Fruit fly (Drosophila melanogaster) whole organism, wandering third instar larva: Measurements from ENCODE around the gene crm.

Source experiments
- CG32264 ChIP-seq: fragments of 200-800 bp; sonication (Bioruptor generic); optimal IDR thresholded peaks from 2 replicates; lab custom pipeline; 2016; ENCODE audit warnings: missing biosample characterization, missing genetic modification characterization
- CrebA ChIP-seq: fragments of 200-800 bp; sonication (Bioruptor generic); optimal IDR thresholded peaks from 2 replicates; lab custom pipeline; 2016; ENCODE audit warnings: missing biosample characterization, mild to moderate bottlenecking, missing genetic modification characterization, borderline replicate concordance
- Dif ChIP-seq: fragments of 200-275, 200-300 bp; sonication (Bioruptor generic); optimal IDR thresholded peaks from 2 replicates; lab custom pipeline; 2018; ENCODE audit warnings: missing biosample characterization, missing genetic modification characterization; ENCODE audit not compliant: partially characterized antibody
- GATAd ChIP-seq: sonication (Bioruptor generic); optimal IDR thresholded peaks from 2 replicates; lab custom pipeline; 2016; ENCODE audit warnings: missing biosample characterization, missing genetic modification characterization
- HLH106 ChIP-seq: fragments of 200-800 bp; optimal IDR thresholded peaks from 3 replicates; lab custom pipeline; 2019; ENCODE audit warnings: missing biosample characterization, mild to moderate bottlenecking, missing genetic modification characterization, moderate library complexity
- Hnf4 ChIP-seq: fragments of 200-800 bp; sonication (Bioruptor generic); optimal IDR thresholded peaks from 2 replicates; lab custom pipeline; 2016; ENCODE audit warnings: missing biosample characterization, mild to moderate bottlenecking, missing genetic modification characterization
- Hr83 ChIP-seq: fragments of 200-300 bp; sonication (Bioruptor generic); optimal IDR thresholded peaks from 2 replicates; lab custom pipeline; 2016; ENCODE audit warnings: missing biosample characterization, mild to moderate bottlenecking, missing genetic modification characterization, moderate library complexity; ENCODE audit not compliant: poor library complexity, severe bottlenecking
- Jra ChIP-seq: sonication (Bioruptor generic); optimal IDR thresholded peaks from 2 replicates; lab custom pipeline; 2016; ENCODE audit warnings: missing biosample characterization, missing genetic modification characterization
- Mio ChIP-seq: sonication (Bioruptor generic); optimal IDR thresholded peaks from 2 replicates; lab custom pipeline; 2016; ENCODE audit warnings: missing biosample characterization, missing genetic modification characterization
- Myc ChIP-seq: fragments of >200 bp; optimal IDR thresholded peaks from 2 replicates; lab custom pipeline; 2017
- OdsH ChIP-seq: fragments of 200-800 bp; sonication (Bioruptor generic); optimal IDR thresholded peaks from 2 replicates; lab custom pipeline; 2016; ENCODE audit warnings: missing biosample characterization, mild to moderate bottlenecking, missing genetic modification characterization
- Rel ChIP-seq, 2 experiments: fragments of 200-800 bp; sonication (Bioruptor generic) in 1 of 2; optimal IDR thresholded peaks; 2 replicates in 1 of 2; 3 replicates in 1 of 2; lab custom pipeline; 2016 to 2019; ENCODE audit warnings: mild to moderate bottlenecking in 2 of 2, missing biosample characterization in 2 of 2, missing genetic modification characterization in 2 of 2, moderate library complexity in 1 of 2
- Sp1 ChIP-seq: fragments of 200-800 bp; sonication (Bioruptor generic); optimal IDR thresholded peaks from 3 replicates; lab custom pipeline; 2019; ENCODE audit warnings: missing biosample characterization, mild to moderate bottlenecking, missing genetic modification characterization, moderate library complexity
- Vsx2 ChIP-seq: fragments of 200-300, 225-300 bp; sonication (Bioruptor generic); optimal IDR thresholded peaks from 2 replicates; lab custom pipeline; 2018; ENCODE audit warnings: missing biosample characterization, missing genetic modification characterization; ENCODE audit not compliant: partially characterized antibody
- br ChIP-seq: fragments of 200-800 bp; sonication (Bioruptor generic); optimal IDR thresholded peaks from 2 replicates; lab custom pipeline; 2016; ENCODE audit warnings: missing biosample characterization, missing genetic modification characterization
- brk ChIP-seq: fragments of 200-800 bp; sonication (Bioruptor generic); optimal IDR thresholded peaks from 2 replicates; lab custom pipeline; 2016; ENCODE audit warnings: missing biosample characterization, mild to moderate bottlenecking, missing genetic modification characterization
- dl ChIP-seq, 2 experiments: fragments of 175-275, 200-275 bp in 1 of 2; fragments of 200-275 bp in 1 of 2; sonication (Bioruptor generic); optimal IDR thresholded peaks; lab custom pipeline; 2018; ENCODE audit warnings: mild to moderate bottlenecking in 2 of 2, missing biosample characterization in 2 of 2, missing genetic modification characterization in 2 of 2, moderate library complexity in 2 of 2; ENCODE audit not compliant: partially characterized antibody in 2 of 2, insufficient read depth in 1 of 2
- dmrt93B ChIP-seq: fragments of 200-800 bp; sonication (Bioruptor generic); optimal IDR thresholded peaks from 2 replicates; lab custom pipeline; 2018; ENCODE audit warnings: missing biosample characterization, mild to moderate bottlenecking, missing genetic modification characterization
- ey ChIP-seq: fragments of 200-800 bp; sonication (Bioruptor generic); optimal IDR thresholded peaks from 2 replicates; lab custom pipeline; 2016; ENCODE audit warnings: missing biosample characterization, missing genetic modification characterization
- foxo ChIP-seq, 2 experiments: fragments of 200-800 bp; sonication (Bioruptor generic); optimal IDR thresholded peaks; 2 replicates in 1 of 2; 3 replicates in 1 of 2; lab custom pipeline; 2016 to 2017; ENCODE audit warnings: missing biosample characterization in 2 of 2, missing genetic modification characterization in 2 of 2
- fru ChIP-seq: fragments of 200-800 bp; sonication (Bioruptor generic); optimal IDR thresholded peaks from 3 replicates; lab custom pipeline; 2016; ENCODE audit warnings: missing biosample characterization, mild to moderate bottlenecking, missing genetic modification characterization
- h ChIP-seq: fragments of 200-800 bp; sonication (Bioruptor generic); optimal IDR thresholded peaks from 3 replicates; lab custom pipeline; 2016; ENCODE audit warnings: missing biosample characterization, mild to moderate bottlenecking, missing genetic modification characterization
- jim ChIP-seq: fragments of 175-275, 200-325 bp; sonication (Bioruptor generic); optimal IDR thresholded peaks from 2 replicates; lab custom pipeline; 2016; ENCODE audit warnings: missing biosample characterization, mild to moderate bottlenecking, missing genetic modification characterization
- lola ChIP-seq: fragments of >200 bp; optimal IDR thresholded peaks from 2 replicates; lab custom pipeline; 2017; ENCODE audit warnings: missing biosample characterization, missing genetic modification characterization
- psq ChIP-seq: fragments of 200-800 bp; sonication (Bioruptor generic); optimal IDR thresholded peaks from 3 replicates; lab custom pipeline; 2017; ENCODE audit warnings: missing biosample characterization, mild to moderate bottlenecking, missing genetic modification characterization, moderate library complexity
- rgr ChIP-seq: fragments of 200-800 bp; sonication (Bioruptor generic); optimal IDR thresholded peaks from 3 replicates; lab custom pipeline; 2016; ENCODE audit warnings: missing biosample characterization, mild to moderate bottlenecking, missing genetic modification characterization
- sv ChIP-seq: fragments of 200-800 bp; sonication (Bioruptor generic); optimal IDR thresholded peaks from 3 replicates; lab custom pipeline; 2016; ENCODE audit warnings: missing biosample characterization, missing genetic modification characterization
- tai ChIP-seq: sonication (Bioruptor generic); optimal IDR thresholded peaks from 2 replicates; lab custom pipeline; 2016; ENCODE audit warnings: missing biosample characterization, missing genetic modification characterization
- usp ChIP-seq: fragments of >200 bp; optimal IDR thresholded peaks from 2 replicates; lab custom pipeline; 2017; ENCODE audit warnings: missing biosample characterization, missing genetic modification characterization
- woc ChIP-seq: sonication (Bioruptor generic); optimal IDR thresholded peaks from 2 replicates; lab custom pipeline; 2016; ENCODE audit warnings: missing biosample characterization, mild to moderate bottlenecking, missing genetic modification characterization

Gene crm

dm6 chrX:2727506-2727905 lies 11.1 kb downstream of the crm start, which contains the start of gene dwg:
Gene dwg, plus strand, starts transcription at chrX:2727698.
- TF ChIP-seq fru (GFP tag; lab: Kevin White, UChicago): no peak
- TF ChIP-seq usp (GFP tag; lab: Kevin White, UChicago): no peak
- TF ChIP-seq ey (GFP tag; lab: Kevin White, UChicago): no peak
- TF ChIP-seq Jra (GFP tag; lab: Kevin White, UChicago): no peak
- no peak for TF ChIP-seq woc (GFP tag; lab: Kevin White, UChicago)
- TF ChIP-seq dl (GFP tag; optimal IDR thresholded peaks at IDR 0.05; lab: Kevin White, UChicago; ENCODE audit: insufficient read depth in 1 of 2, partially characterized antibody in 2 of 2): no peak
- TF ChIP-seq h (GFP tag; lab: Kevin White, UChicago): no peak
- no peak for TF ChIP-seq tai (GFP tag; lab: Kevin White, UChicago)
- TF ChIP-seq HLH106 (tag; lab: Kevin White, UChicago): no peak
- no peak for TF ChIP-seq br (GFP tag; lab: Kevin White, UChicago)
- TF ChIP-seq OdsH (GFP tag; lab: Kevin White, UChicago): no peak
- TF ChIP-seq Mio (GFP tag; lab: Kevin White, UChicago): no peak
- TF ChIP-seq CG32264 (GFP tag; lab: Kevin White, UChicago): no peak
- TF ChIP-seq rgr (GFP tag; lab: Kevin White, UChicago): no peak
- no peak for TF ChIP-seq Hnf4 (GFP tag; lab: Kevin White, UChicago)
- no peak for TF ChIP-seq Sp1
- TF ChIP-seq lola (GFP tag; lab: Kevin White, UChicago): no peak
- TF ChIP-seq jim (GFP tag; lab: Kevin White, UChicago): no peak

DNA sequence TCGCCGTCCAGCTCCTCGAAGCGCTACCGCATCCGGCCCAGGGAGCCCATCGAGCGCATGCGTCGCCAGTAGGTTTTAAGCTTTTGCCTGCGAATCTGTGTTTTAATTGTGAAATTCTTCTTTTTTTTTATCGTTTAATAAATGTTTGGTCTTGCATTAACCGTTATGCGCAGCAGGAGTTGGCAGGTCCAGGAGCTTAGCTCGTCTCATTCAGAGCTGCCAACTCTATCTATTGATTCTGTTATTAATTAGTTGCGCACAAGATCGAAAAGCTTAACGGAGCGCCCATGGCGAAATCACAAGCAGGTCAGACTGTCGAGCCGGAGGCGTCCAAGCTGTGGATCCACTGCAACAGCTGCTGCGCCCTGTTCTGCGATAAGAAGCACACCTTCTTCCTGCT lies 12.2 kb downstream of the crm start, which contains the start of gene vilya:
Gene vilya, plus strand, starts transcription at position 259 of the 400 bp plus-strand sequence.
- TF ChIP-seq woc (GFP tag; lab: Kevin White, UChicago): no peak
- TF ChIP-seq CrebA (GFP tag; lab: Kevin White, UChicago): no peak
- TF ChIP-seq Rel (GFP tag; optimal IDR thresholded peaks at IDR 0.05; lab: Kevin White, UChicago): no peak
- no peak for TF ChIP-seq Rel (tag; optimal IDR thresholded peaks at IDR 0.05; lab: Kevin White, UChicago)
- no peak for TF ChIP-seq usp (GFP tag; lab: Kevin White, UChicago)
- no peak for TF ChIP-seq GATAd (GFP tag; lab: Kevin White, UChicago)
- no peak for TF ChIP-seq foxo (GFP tag; optimal IDR thresholded peaks at IDR 0.05; lab: Kevin White, UChicago)
- no peak for TF ChIP-seq brk

DNA sequence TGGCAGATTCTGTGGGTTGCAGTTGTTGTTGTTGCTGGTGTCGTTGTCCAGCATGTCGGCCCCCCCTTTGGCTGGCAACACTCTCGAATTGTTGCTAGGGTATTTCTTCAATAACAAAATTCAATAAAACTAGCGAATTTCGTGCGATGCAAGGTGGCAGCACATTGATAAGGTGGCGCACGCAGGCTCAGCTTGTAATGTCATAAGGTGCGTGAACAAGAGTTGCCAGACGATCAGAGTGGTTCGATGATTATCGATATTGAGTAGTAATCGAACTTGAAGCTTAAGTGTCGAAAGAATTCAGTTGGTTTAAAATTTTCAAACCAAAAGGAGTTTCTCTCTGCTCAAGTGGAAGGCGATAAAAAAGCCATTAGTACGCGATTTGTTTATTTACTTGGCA lies 18.5 kb downstream of the crm start, which contains the start of gene CG2701:
Gene CG2701, minus strand, starts transcription at position 206 of the 400 bp plus-strand sequence.
- TF ChIP-seq Hr83 (GFP tag; lab: Kevin White, UChicago) (peak; percentile 42), usp (GFP tag; lab: Kevin White, UChicago) (no peak), HLH106 (tag; lab: Kevin White, UChicago) (no peak), dmrt93B (GFP tag; lab: Kevin White, UChicago) (no peak), psq (GFP tag; lab: Kevin White, UChicago) (no peak), sv (GFP tag; lab: Kevin White, UChicago) (no peak), lola (GFP tag; lab: Kevin White, UChicago) (no peak)
- TF ChIP-seq, all 38 proteins: peak for 1

DNA sequence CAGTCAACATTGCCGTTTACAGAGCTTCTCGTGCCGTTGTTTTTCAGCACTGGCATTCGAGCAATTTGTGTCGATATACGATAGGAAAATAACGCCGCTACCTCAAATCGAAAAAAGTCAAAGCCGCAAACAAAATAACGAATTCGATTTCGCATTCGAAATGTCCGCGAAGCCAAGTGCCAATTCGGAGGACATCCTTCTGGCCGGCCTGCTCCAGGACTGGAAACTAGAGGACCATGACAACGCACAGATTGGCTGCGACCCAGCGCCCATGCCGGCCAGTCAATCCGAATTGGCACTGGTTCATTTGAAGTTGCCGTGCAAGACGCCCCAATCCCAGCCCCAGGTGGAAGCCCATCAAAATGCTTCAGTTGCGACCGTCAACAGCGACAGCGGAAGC lies 23.8 kb downstream of the crm start:
- TF ChIP-seq Vsx2 (GFP tag; lab: Kevin White, UChicago): peak; percentile 96
- TF ChIP-seq rgr (GFP tag; lab: Kevin White, UChicago): no peak
- TF ChIP-seq HLH106 (tag; lab: Kevin White, UChicago): peak; percentile 14
- TF ChIP-seq Dif (GFP tag; lab: Kevin White, UChicago): peak; percentile 84
- TF ChIP-seq, all 38 proteins: peak for 3

- TF ChIP-seq rgr (GFP tag; lab: Kevin White, UChicago) (peak; percentile 9), Vsx2 (GFP tag; lab: Kevin White, UChicago) (no peak), Myc (lab: Kevin White, UChicago) (peak; percentile 24), OdsH (GFP tag; lab: Kevin White, UChicago) (no peak), foxo (GFP tag; optimal IDR thresholded peaks at IDR 0.05; lab: Kevin White, UChicago) (peak in 1 of 2 experiments; percentile 10), woc (GFP tag; lab: Kevin White, UChicago) (no peak), Hnf4 (GFP tag; lab: Kevin White, UChicago) (no peak)
Measured at dm6 chrX:2713776-2714175, 24.8 kb downstream of the crm start, which contains the start of the genes CG2685 and CG2694. Gene CG2685, minus strand, starts transcription at chrX:2713960. Gene CG2694, plus strand, starts transcription at chrX:2714079.
